Fruit fly (Drosophila melanogaster) whole organism, embryonic: ENCODE results near the gene CG4709.

Experiments
- Aef1 ChIP-seq: fragments of 200-800 bp; sonication (Bioruptor generic); IDR thresholded peaks from 3 replicates; pipeline ENCODE4 v1.3.6; 2022; ENCODE audit warnings: missing biosample characterization, missing genetic modification characterization
- Awh ChIP-seq: fragments of 200-800 bp; sonication (Bioruptor generic); IDR thresholded peaks from 2 replicates; pipeline ENCODE4, ENCODE4 v1.3.6; 2022; ENCODE audit warnings: missing biosample characterization, missing genetic modification characterization
- B-H1 ChIP-seq: fragments of 200-800 bp; sonication (Bioruptor generic); IDR thresholded peaks from 3 replicates; pipeline ENCODE4 v1.3.6; 2022; ENCODE audit warnings: missing biosample characterization, missing genetic modification characterization
- B-H2 ChIP-seq: fragments of 200-800 bp; sonication (Bioruptor generic); optimal IDR thresholded peaks from 2 replicates; lab custom pipeline; 2018; ENCODE audit warnings: missing biosample characterization, mild to moderate bottlenecking, missing genetic modification characterization
- CG11093 ChIP-seq: fragments of 200-800 bp; sonication (Bioruptor generic); IDR thresholded peaks from 3 replicates; pipeline ENCODE4 v1.3.6; 2022; ENCODE audit warnings: missing biosample characterization, missing genetic modification characterization
- CG11560 ChIP-seq: fragments of 200-800 bp; sonication (Bioruptor generic); IDR thresholded peaks from 3 replicates; pipeline ENCODE4 v1.3.6; 2022; ENCODE audit warnings: missing biosample characterization, missing genetic modification characterization
- CG12299 ChIP-seq: fragments of 200-800 bp; sonication (Bioruptor generic); optimal IDR thresholded peaks from 2 replicates; lab custom pipeline; 2018; ENCODE audit warnings: missing biosample characterization, mild to moderate bottlenecking, missing genetic modification characterization
- CG12744 ChIP-seq: fragments of 200-800 bp; sonication (Bioruptor generic); optimal IDR thresholded peaks from 2 replicates; lab custom pipeline; 2016; ENCODE audit warnings: missing biosample characterization, missing genetic modification characterization
- CG13296 ChIP-seq: fragments of 200-800 bp; sonication (Bioruptor generic); optimal IDR thresholded peaks from 3 replicates; lab custom pipeline; 2018; ENCODE audit warnings: missing biosample characterization, mild to moderate bottlenecking, missing genetic modification characterization
- CG13894 ChIP-seq: fragments of 200-800 bp; sonication (Bioruptor generic); optimal IDR thresholded peaks from 3 replicates; lab custom pipeline; 2018; ENCODE audit warnings: missing biosample characterization, mild to moderate bottlenecking, missing genetic modification characterization, moderate library complexity
- CG14860 ChIP-seq: fragments of 200-800 bp; sonication (Bioruptor generic); IDR thresholded peaks from 3 replicates; pipeline ENCODE4 v1.3.6; 2022; ENCODE audit warnings: missing biosample characterization, missing genetic modification characterization; ENCODE audit not compliant: partially characterized antibody
- CG15514 ChIP-seq: fragments of 200-800 bp; sonication (Bioruptor generic); optimal IDR thresholded peaks from 3 replicates; lab custom pipeline; 2017; ENCODE audit warnings: missing biosample characterization, missing genetic modification characterization, mild to moderate bottlenecking, moderate library complexity, missing genetic modification reagents
- CG2116 ChIP-seq: fragments of 200-800 bp; sonication (Bioruptor generic); optimal IDR thresholded peaks from 3 replicates; lab custom pipeline; 2018; ENCODE audit warnings: missing biosample characterization, mild to moderate bottlenecking, missing genetic modification characterization
- CG30403 ChIP-seq: fragments of 200-800 bp; sonication (Bioruptor generic); optimal IDR thresholded peaks from 3 replicates; lab custom pipeline; 2016; ENCODE audit warnings: missing biosample characterization, missing genetic modification characterization
- CG33557 ChIP-seq: fragments of 200-800 bp; sonication (Bioruptor generic); optimal IDR thresholded peaks from 2 replicates; lab custom pipeline; 2019; ENCODE audit warnings: missing biosample characterization, mild to moderate bottlenecking, missing genetic modification characterization, moderate library complexity
- CG4282 ChIP-seq: fragments of 200-800 bp; sonication (Bioruptor generic); optimal IDR thresholded peaks from 2 replicates; lab custom pipeline; 2016; ENCODE audit warnings: missing biosample characterization, missing genetic modification characterization
- CG4730 ChIP-seq: fragments of 200-800 bp; sonication (Bioruptor generic); IDR thresholded peaks from 2 replicates; pipeline ENCODE4 v1.3.6; 2022; ENCODE audit warnings: missing biosample characterization, missing genetic modification characterization
- CG6765 ChIP-seq: fragments of 200-800 bp; sonication (Bioruptor generic); optimal IDR thresholded peaks from 3 replicates; lab custom pipeline; 2017; ENCODE audit warnings: missing biosample characterization, mild to moderate bottlenecking, missing genetic modification characterization
- CG8478 ChIP-seq: fragments of >200 bp; optimal IDR thresholded peaks from 2 replicates; lab custom pipeline; 2018
- Deaf1 ChIP-seq: fragments of 200-800 bp; optimal IDR thresholded peaks from 3 replicates; lab custom pipeline; 2019; ENCODE audit warnings: missing biosample characterization, mild to moderate bottlenecking, missing genetic modification characterization, moderate library complexity
- H2.0 ChIP-seq: fragments of 200-800 bp; sonication (Bioruptor generic); IDR thresholded peaks from 2 replicates; pipeline ENCODE4 v1.3.6; 2022; ENCODE audit warnings: missing biosample characterization, missing genetic modification characterization
- Hand ChIP-seq: fragments of 200-800 bp; sonication (Bioruptor generic); optimal IDR thresholded peaks from 2 replicates; lab custom pipeline; 2017; ENCODE audit warnings: mild to moderate bottlenecking, missing biosample characterization, missing genetic modification reagents, missing genetic modification characterization
- Hr51 ChIP-seq, 2 experiments: fragments of 200-800 bp; sonication (Bioruptor generic); optimal IDR thresholded peaks; 2 replicates in 1 of 2; 3 replicates in 1 of 2; lab custom pipeline; 2016 to 2018; ENCODE audit warnings: missing biosample characterization in 2 of 2, missing genetic modification characterization in 2 of 2, mild to moderate bottlenecking in 1 of 2, moderate library complexity in 1 of 2
- MTF-1 ChIP-seq: fragments of 200-800 bp; sonication (Bioruptor generic); optimal IDR thresholded peaks from 2 replicates; lab custom pipeline; 2018; ENCODE audit warnings: missing biosample characterization, mild to moderate bottlenecking, missing genetic modification characterization, borderline replicate concordance
- Nf-YC ChIP-seq: fragments of 200-800 bp; optimal IDR thresholded peaks from 3 replicates; lab custom pipeline; 2019; ENCODE audit warnings: missing biosample characterization, mild to moderate bottlenecking, missing genetic modification characterization, moderate library complexity
- NfI ChIP-seq: fragments of 200-800 bp; sonication (Bioruptor generic); optimal IDR thresholded peaks from 3 replicates; lab custom pipeline; 2018; ENCODE audit warnings: missing biosample characterization, mild to moderate bottlenecking, missing genetic modification characterization, moderate library complexity
- Rfx ChIP-seq: fragments of 200-800 bp; sonication (Bioruptor generic); IDR thresholded peaks from 2 replicates; pipeline ENCODE4 v1.3.6; 2022; ENCODE audit warnings: missing biosample characterization, missing genetic modification characterization
- Sry-δ ChIP-seq: fragments of 200-800 bp; sonication (Bioruptor generic); optimal IDR thresholded peaks from 2 replicates; lab custom pipeline; 2016; ENCODE audit warnings: missing biosample characterization, missing genetic modification characterization
- Tbp ChIP-seq: fragments of >200 bp; optimal IDR thresholded peaks from 2 replicates; lab custom pipeline; 2018; ENCODE audit warnings: missing biosample characterization, missing genetic modification characterization
- chm ChIP-seq: fragments of 200-800 bp; sonication (Bioruptor generic); IDR thresholded peaks from 2 replicates; pipeline ENCODE4 v1.3.6; 2022; ENCODE audit warnings: missing biosample characterization, missing genetic modification characterization
- ci ChIP-seq: fragments of 200-800 bp; sonication (Bioruptor generic); IDR thresholded peaks from 3 replicates; pipeline ENCODE4 v1.3.6; 2022; ENCODE audit warnings: missing biosample characterization, missing genetic modification characterization
- dan ChIP-seq: fragments of 200-800 bp; sonication (Bioruptor generic); IDR thresholded peaks from 2 replicates; pipeline ENCODE4 v1.3.6; 2022; ENCODE audit warnings: missing biosample characterization, missing genetic modification characterization
- en ChIP-seq: fragments of 200-800 bp; sonication (Bioruptor generic); optimal IDR thresholded peaks from 2 replicates; lab custom pipeline; 2016; ENCODE audit warnings: missing biosample characterization, missing genetic modification characterization
- gem ChIP-seq: fragments of 200-800 bp; sonication (Bioruptor generic); optimal IDR thresholded peaks from 2 replicates; lab custom pipeline; 2019; ENCODE audit warnings: missing biosample characterization, mild to moderate bottlenecking, missing genetic modification characterization, moderate library complexity
- gsb ChIP-seq: fragments of 200-800 bp; sonication (Bioruptor generic); IDR thresholded peaks from 2 replicates; pipeline ENCODE4 v1.3.6; 2022; ENCODE audit warnings: missing biosample characterization, missing genetic modification characterization
- hb ChIP-seq: fragments of 200-800 bp; sonication (Bioruptor generic); IDR thresholded peaks from 3 replicates; pipeline ENCODE4 v1.3.6; 2022; ENCODE audit warnings: missing biosample characterization, missing genetic modification characterization; ENCODE audit not compliant: partially characterized antibody
- insv ChIP-seq, 2 experiments: fragments of 200-800 bp; sonication (Bioruptor generic); optimal IDR thresholded peaks; 3 replicates each; lab custom pipeline; 2016 to 2018; ENCODE audit warnings: missing biosample characterization in 2 of 2, missing genetic modification characterization in 2 of 2
- lbe ChIP-seq: fragments of 200-800 bp; sonication (Bioruptor generic); optimal IDR thresholded peaks from 2 replicates; lab custom pipeline; 2016; ENCODE audit warnings: missing biosample characterization, mild to moderate bottlenecking, missing genetic modification characterization
- maf-S ChIP-seq: fragments of 200-800 bp; sonication (Bioruptor generic); optimal IDR thresholded peaks from 2 replicates; lab custom pipeline; 2016; ENCODE audit warnings: missing biosample characterization, missing genetic modification characterization
- oc ChIP-seq: fragments of 200-800 bp; sonication (Bioruptor generic); optimal IDR thresholded peaks from 2 replicates; lab custom pipeline; 2018; ENCODE audit warnings: missing biosample characterization, mild to moderate bottlenecking, missing genetic modification characterization, moderate library complexity
- pnt ChIP-seq: fragments of 200-800 bp; sonication (Bioruptor generic); optimal IDR thresholded peaks from 3 replicates; lab custom pipeline; 2016; ENCODE audit warnings: missing biosample characterization, missing genetic modification characterization
- pum ChIP-seq: fragments of 200-800 bp; sonication (Bioruptor generic); optimal IDR thresholded peaks from 2 replicates; lab custom pipeline; 2016; ENCODE audit warnings: missing biosample characterization, missing genetic modification characterization
- sug ChIP-seq: fragments of 200-800 bp; optimal IDR thresholded peaks from 2 replicates; lab custom pipeline; 2019; ENCODE audit warnings: missing biosample characterization, mild to moderate bottlenecking, missing genetic modification characterization, moderate library complexity
- tgo ChIP-seq: fragments of 200-800 bp; sonication (Bioruptor generic); IDR thresholded peaks from 3 replicates; pipeline ENCODE4 v1.3.6; 2022; ENCODE audit warnings: missing biosample characterization, missing genetic modification characterization
- ttk ChIP-seq: fragments of 200-800 bp; sonication (Bioruptor generic); IDR thresholded peaks from 2 replicates; pipeline ENCODE4 v2.1.2; 2022; ENCODE audit warnings: missing biosample characterization, missing genetic modification characterization
- twi ChIP-seq: fragments of 200-800 bp; optimal IDR thresholded peaks from 2 replicates; lab custom pipeline; 2019; ENCODE audit warnings: missing biosample characterization, mild to moderate bottlenecking, missing genetic modification characterization, moderate library complexity
- tx ChIP-seq: fragments of 200-800 bp; sonication (Bioruptor generic); optimal IDR thresholded peaks from 2 replicates; lab custom pipeline; 2016; ENCODE audit warnings: missing biosample characterization, missing genetic modification characterization
- unpg ChIP-seq: fragments of 200-800 bp; sonication (Bioruptor generic); optimal IDR thresholded peaks from 3 replicates; lab custom pipeline; 2018; ENCODE audit warnings: missing biosample characterization, mild to moderate bottlenecking, missing genetic modification characterization, moderate library complexity
- zen2 ChIP-seq: fragments of 200-800 bp; sonication (Bioruptor generic); IDR thresholded peaks from 3 replicates; pipeline ENCODE4 v1.3.6; 2022; ENCODE audit warnings: missing biosample characterization, missing genetic modification characterization; ENCODE audit not compliant: partially characterized antibody

The CG4709 gene

DNA sequence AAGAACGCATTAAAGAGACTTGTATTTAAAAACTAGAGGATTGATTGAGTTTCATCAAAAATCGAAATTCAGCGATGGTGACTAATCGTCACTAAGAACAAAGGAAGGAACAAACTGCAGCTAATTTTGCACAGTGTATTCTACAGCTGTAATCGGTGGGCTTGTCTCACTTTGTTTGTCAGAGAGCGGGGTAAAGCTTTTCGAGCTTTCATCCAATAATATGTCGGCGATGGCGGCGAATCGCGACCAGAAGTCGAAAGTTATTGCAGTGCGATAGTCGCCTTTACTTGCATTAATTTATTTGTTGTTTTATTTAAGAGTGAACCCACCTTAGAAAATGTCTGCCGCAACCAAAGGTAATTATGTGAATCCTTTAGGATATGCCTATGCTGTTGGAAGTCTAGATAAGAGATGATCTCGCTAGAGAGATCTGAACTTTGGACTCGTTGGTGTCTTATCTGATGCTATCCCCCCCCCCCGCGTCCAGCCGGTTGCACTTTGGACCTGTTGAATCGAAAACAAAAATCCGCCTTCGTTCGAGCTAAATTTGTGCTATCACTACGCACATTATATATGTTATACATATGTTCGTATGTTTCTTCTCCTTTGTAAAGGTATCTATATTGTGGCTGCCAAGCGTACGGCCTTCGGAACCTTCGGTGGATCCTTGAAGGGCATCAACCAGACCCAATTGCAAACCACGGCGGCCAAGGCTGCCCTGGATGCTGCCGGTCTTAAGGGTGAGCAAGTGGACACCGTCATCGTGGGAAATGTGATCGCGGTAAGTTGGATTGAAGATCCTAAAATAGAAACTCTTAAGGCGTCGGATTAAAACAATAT is 38.9 kb upstream of the CG4709 start, which contains the start of gene yip2 (continued):
- no peak for TF ChIP-seq hb (GFP tag; lab: Robert Waterston, UW)
- no peak for TF ChIP-seq CG11093 (GFP tag; lab: Robert Waterston, UW)
- TF ChIP-seq Hr51 (GFP tag; optimal IDR thresholded peaks at IDR 0.05; lab: Kevin White, UChicago) = peak; percentile 20 to 77
- peak; percentile 89 for TF ChIP-seq CG13296 (GFP tag; lab: Kevin White, UChicago)
- peak; percentile 65 for TF ChIP-seq CG13894 (tag; lab: Kevin White, UChicago)
- peak; percentile 75 for TF ChIP-seq lbe (GFP tag; lab: Kevin White, UChicago)
- no peak for TF ChIP-seq CG33557 (GFP tag; lab: Kevin White, UChicago)
- TF ChIP-seq Aef1 (GFP tag; lab: Robert Waterston, UW) = 0 out of 3 replicates have a peak, but pooled peaks have one; percentile 11
- peak; percentile 21 for TF ChIP-seq CG2116
- peak; percentile 64; the same call in 1 of the 2 replicates for TF ChIP-seq chm (GFP tag; lab: Robert Waterston, UW)
- peak; percentile 10 for TF ChIP-seq CG12299 (tag; lab: Kevin White, UChicago)
- TF ChIP-seq CG6765 (GFP tag; lab: Kevin White, UChicago) = peak; percentile 72
- peak; percentile 63 for TF ChIP-seq CG15514 (GFP tag; lab: Kevin White, UChicago)
- TF ChIP-seq twi (tag; lab: Kevin White, UChicago) = no peak
- peak; percentile 67 for TF ChIP-seq Nf-YC (tag; lab: Kevin White, UChicago)
- TF ChIP-seq insv (GFP tag; optimal IDR thresholded peaks at IDR 0.05; lab: Kevin White, UChicago) = no peak
- peak; percentile 7 for TF ChIP-seq CG12744 (GFP tag; lab: Kevin White, UChicago)
- TF ChIP-seq B-H2 (GFP tag; lab: Kevin White, UChicago) = peak; percentile 66
- peak; percentile 42; the same call in 1 of the 2 replicates for TF ChIP-seq H2.0 (GFP tag; lab: Robert Waterston, UW)
- TF ChIP-seq Sry-δ (GFP tag; lab: Kevin White, UChicago) = no peak
- TF ChIP-seq pum = no peak
- no peak for TF ChIP-seq en (GFP tag; lab: Kevin White, UChicago)
- peak; percentile 49 for TF ChIP-seq CG30403 (GFP tag; lab: Kevin White, UChicago)
- TF ChIP-seq dan (GFP tag; lab: Robert Waterston, UW) = no peak
- TF ChIP-seq sug (tag; lab: Kevin White, UChicago) = peak; percentile 95
- TF ChIP-seq unpg = peak; percentile 69
- TF ChIP-seq CG14860 (GFP tag; lab: Robert Waterston, UW) = no peak
- 0 out of 2 replicates have a peak, but pooled peaks have one; percentile 43 for TF ChIP-seq Awh (GFP tag; lab: Robert Waterston, UW)
- TF ChIP-seq Rfx = peak; percentile 81
- no peak for TF ChIP-seq zen2 (GFP tag; lab: Robert Waterston, UW)
- peak; percentile 57 for TF ChIP-seq ttk
- peak; percentile 18 for TF ChIP-seq tx (GFP tag; lab: Kevin White, UChicago)
- TF ChIP-seq maf-S (GFP tag; lab: Kevin White, UChicago) = peak; percentile 42
- TF ChIP-seq ci = peak; percentile 93
- peak; percentile 58 for TF ChIP-seq NfI (GFP tag; lab: Kevin White, UChicago)
- peak; percentile 75 for TF ChIP-seq tgo
- TF ChIP-seq gsb (GFP tag; lab: Robert Waterston, UW) = no peak
- 0 out of 2 replicates have a peak, but pooled peaks have one; percentile 36 for TF ChIP-seq CG4730 (GFP tag; lab: Robert Waterston, UW)
- no peak for TF ChIP-seq pnt (GFP tag; lab: Kevin White, UChicago)
- peak; percentile 49 for TF ChIP-seq Deaf1
- TF ChIP-seq oc (tag; lab: Kevin White, UChicago) = peak; percentile 40
- peak; percentile 36 for TF ChIP-seq CG4282 (GFP tag; lab: Kevin White, UChicago)
- no peak for TF ChIP-seq CG11560
- TF ChIP-seq gem (tag; lab: Kevin White, UChicago) = peak; percentile 76
- TF ChIP-seq CG8478 (lab: Kevin White, UChicago) = no peak
- TF ChIP-seq Hand (GFP tag; lab: Kevin White, UChicago) = peak; percentile 54
- TF ChIP-seq Tbp = no peak
- TF ChIP-seq MTF-1 (GFP tag; lab: Kevin White, UChicago) = no peak
- no peak; the same call in 2 of the 3 replicates for TF ChIP-seq B-H1 (GFP tag; lab: Robert Waterston, UW)
